Fruit fly (Drosophila melanogaster) whole organism, embryonic: Measurements from ENCODE around the gene CG7069.

ENCODE experiments used
- Ada2b ChIP-seq: fragments of 200-800 bp; sonication (Bioruptor generic); IDR thresholded peaks from 2 replicates; pipeline ENCODE4 v1.3.6; 2022; ENCODE audit warnings: missing biosample characterization, missing genetic modification characterization
- CG10209 ChIP-seq: fragments of 200-800 bp; sonication (Bioruptor generic); optimal IDR thresholded peaks from 3 replicates; lab custom pipeline; 2017; ENCODE audit warnings: missing biosample characterization, mild to moderate bottlenecking, missing genetic modification characterization, missing genetic modification reagents
- CG10321 ChIP-seq: fragments of 200-800 bp; sonication (Bioruptor generic); IDR thresholded peaks from 2 replicates; pipeline ENCODE4 v1.3.6; 2022; ENCODE audit warnings: missing biosample characterization, missing genetic modification characterization
- CG10565 ChIP-seq: fragments of 200-800 bp; sonication (Bioruptor generic); optimal IDR thresholded peaks from 3 replicates; lab custom pipeline; 2016; ENCODE audit warnings: missing biosample characterization, mild to moderate bottlenecking, missing genetic modification characterization
- CG11398 ChIP-seq: fragments of 200-800 bp; sonication (Bioruptor generic); optimal IDR thresholded peaks from 2 replicates; lab custom pipeline; 2016; ENCODE audit warnings: missing biosample characterization, missing genetic modification characterization
- CG12219 ChIP-seq: fragments of 200-800 bp; sonication (Bioruptor generic); optimal IDR thresholded peaks from 3 replicates; lab custom pipeline; 2018; ENCODE audit warnings: missing biosample characterization, mild to moderate bottlenecking, missing genetic modification characterization
- CG12236 ChIP-seq: fragments of 200-800 bp; sonication (Bioruptor generic); optimal IDR thresholded peaks from 2 replicates; lab custom pipeline; 2016; ENCODE audit warnings: missing biosample characterization, missing genetic modification characterization
- CG15269 ChIP-seq: fragments of 200-800 bp; sonication (Bioruptor generic); optimal IDR thresholded peaks from 2 replicates; lab custom pipeline; 2018; ENCODE audit warnings: missing biosample characterization, mild to moderate bottlenecking, missing genetic modification characterization, moderate library complexity
- CG15514 ChIP-seq: fragments of 200-800 bp; sonication (Bioruptor generic); optimal IDR thresholded peaks from 3 replicates; lab custom pipeline; 2017; ENCODE audit warnings: missing biosample characterization, missing genetic modification characterization, mild to moderate bottlenecking, moderate library complexity, missing genetic modification reagents
- CG16863 ChIP-seq: fragments of 200-800 bp; sonication (Bioruptor generic); optimal IDR thresholded peaks from 3 replicates; lab custom pipeline; 2016; ENCODE audit warnings: missing biosample characterization, missing genetic modification characterization
- CG17568 ChIP-seq: fragments of 200-800 bp; sonication (Bioruptor generic); optimal IDR thresholded peaks from 2 replicates; lab custom pipeline; 2018; ENCODE audit warnings: missing biosample characterization, mild to moderate bottlenecking, missing genetic modification characterization, moderate library complexity
- CG17612 ChIP-seq: fragments of 200-800 bp; sonication (Bioruptor generic); IDR thresholded peaks from 2 replicates; pipeline ENCODE4 v1.3.6; 2022; ENCODE audit warnings: missing biosample characterization, missing genetic modification characterization
- CG1832 ChIP-seq: fragments of 200-800 bp; sonication (Bioruptor generic); optimal IDR thresholded peaks from 2 replicates; lab custom pipeline; 2017; ENCODE audit warnings: missing biosample characterization, mild to moderate bottlenecking, missing genetic modification characterization, inconsistent platforms
- CG2678 ChIP-seq: fragments of 200-800 bp; sonication (Bioruptor generic); optimal IDR thresholded peaks from 3 replicates; lab custom pipeline; 2019; ENCODE audit warnings: missing biosample characterization, mild to moderate bottlenecking, missing genetic modification characterization, moderate library complexity
- CG2889 ChIP-seq: fragments of 200-800 bp; sonication (Bioruptor generic); IDR thresholded peaks from 3 replicates; pipeline ENCODE4 v1.3.6; 2022; ENCODE audit warnings: missing biosample characterization, missing genetic modification characterization
- CG30431 ChIP-seq: fragments of 200-800 bp; sonication (Bioruptor generic); optimal IDR thresholded peaks from 2 replicates; lab custom pipeline; 2017; ENCODE audit warnings: missing biosample characterization, missing genetic modification characterization
- CG4404 ChIP-seq: fragments of 200-800 bp; sonication (Bioruptor generic); IDR thresholded peaks from 2 replicates; pipeline ENCODE4 v1.3.6; 2022; ENCODE audit warnings: missing biosample characterization, missing genetic modification characterization
- CG4820 ChIP-seq: fragments of 200-800 bp; sonication (Bioruptor generic); optimal IDR thresholded peaks from 3 replicates; lab custom pipeline; 2016; ENCODE audit warnings: missing biosample characterization, missing genetic modification characterization
- CG7271 ChIP-seq: fragments of 200-800 bp; sonication (Bioruptor generic); optimal IDR thresholded peaks from 2 replicates; lab custom pipeline; 2018; ENCODE audit warnings: missing biosample characterization, mild to moderate bottlenecking, missing genetic modification characterization, moderate library complexity
- Drgx ChIP-seq: fragments of 200-800 bp; sonication (Bioruptor generic); IDR thresholded peaks from 2 replicates; pipeline ENCODE4 v1.3.6; 2022; ENCODE audit warnings: missing biosample characterization, missing genetic modification characterization
- E2f1 ChIP-seq: fragments of 200-800 bp; sonication (Bioruptor generic); IDR thresholded peaks from 2 replicates; pipeline ENCODE4 v1.3.6; 2022; ENCODE audit warnings: missing biosample characterization, missing genetic modification characterization
- Fer3 ChIP-seq: fragments of 200-800 bp; sonication (Bioruptor generic); optimal IDR thresholded peaks from 2 replicates; lab custom pipeline; 2018; ENCODE audit warnings: missing biosample characterization, mild to moderate bottlenecking, missing genetic modification characterization, moderate library complexity
- HLHmδ ChIP-seq: fragments of 200-800 bp; sonication (Bioruptor generic); optimal IDR thresholded peaks from 2 replicates; lab custom pipeline; 2018; ENCODE audit warnings: missing biosample characterization, mild to moderate bottlenecking, missing genetic modification characterization, moderate library complexity
- Hsf ChIP-seq: fragments of 200-800 bp; sonication (Bioruptor generic); optimal IDR thresholded peaks from 3 replicates; lab custom pipeline; 2016; ENCODE audit warnings: missing biosample characterization, missing genetic modification characterization
- MTF-1 ChIP-seq: fragments of 200-800 bp; sonication (Bioruptor generic); optimal IDR thresholded peaks from 2 replicates; lab custom pipeline; 2018; ENCODE audit warnings: missing biosample characterization, mild to moderate bottlenecking, missing genetic modification characterization, borderline replicate concordance
- Neu2 ChIP-seq: fragments of 200-800 bp; sonication (Bioruptor generic); optimal IDR thresholded peaks from 3 replicates; lab custom pipeline; 2016; ENCODE audit warnings: missing biosample characterization, missing genetic modification characterization, borderline replicate concordance
- Poxn ChIP-seq: fragments of 200-800 bp; sonication (Bioruptor generic); IDR thresholded peaks from 2 replicates; pipeline ENCODE4 v1.3.6; 2022; ENCODE audit warnings: missing biosample characterization, missing genetic modification characterization
- Six4 ChIP-seq: fragments of 200-800 bp; sonication (Bioruptor generic); optimal IDR thresholded peaks from 2 replicates; lab custom pipeline; 2016; ENCODE audit warnings: missing biosample characterization, missing genetic modification characterization
- YL-1 ChIP-seq: fragments of 200-800 bp; sonication (Bioruptor generic); optimal IDR thresholded peaks from 3 replicates; lab custom pipeline; 2017; ENCODE audit warnings: missing biosample characterization, mild to moderate bottlenecking, missing genetic modification characterization
- az2 ChIP-seq: fragments of 200-800 bp; sonication (Bioruptor generic); optimal IDR thresholded peaks from 3 replicates; lab custom pipeline; 2016; ENCODE audit warnings: missing biosample characterization, missing genetic modification characterization
- chinmo ChIP-seq: fragments of 200-800 bp; sonication (Bioruptor generic); IDR thresholded peaks from 4 replicates; pipeline ENCODE4 v1.3.6; 2022; ENCODE audit warnings: missing biosample characterization, missing genetic modification characterization; ENCODE audit not compliant: partially characterized antibody
- crp ChIP-seq, 2 experiments: fragments of 200-800 bp; sonication (Bioruptor generic); optimal IDR thresholded peaks; 2 replicates in 1 of 2; 3 replicates in 1 of 2; lab custom pipeline; 2017; ENCODE audit warnings: missing biosample characterization in 2 of 2, missing genetic modification characterization in 2 of 2, mild to moderate bottlenecking in 1 of 2, moderate library complexity in 1 of 2
- dysf ChIP-seq: fragments of 200-800 bp; sonication (Bioruptor generic); IDR thresholded peaks from 3 replicates; pipeline ENCODE4 v1.3.6; 2022; ENCODE audit warnings: missing biosample characterization, missing genetic modification characterization
- fd3F ChIP-seq: fragments of 200-800 bp; sonication (Bioruptor generic); optimal IDR thresholded peaks from 2 replicates; lab custom pipeline; 2018; ENCODE audit warnings: missing biosample characterization, mild to moderate bottlenecking, missing genetic modification characterization, moderate library complexity
- fd64A ChIP-seq: fragments of 200-800 bp; sonication (Bioruptor generic); optimal IDR thresholded peaks from 3 replicates; lab custom pipeline; 2018; ENCODE audit warnings: missing biosample characterization, mild to moderate bottlenecking, missing genetic modification characterization
- gcm ChIP-seq: fragments of 200-800 bp; sonication (Bioruptor generic); optimal IDR thresholded peaks from 2 replicates; lab custom pipeline; 2019; ENCODE audit warnings: missing biosample characterization, mild to moderate bottlenecking, missing genetic modification characterization, moderate library complexity
- grau ChIP-seq: fragments of 200-800 bp; optimal IDR thresholded peaks from 3 replicates; lab custom pipeline; 2019; ENCODE audit warnings: missing biosample characterization, mild to moderate bottlenecking, missing genetic modification characterization, moderate library complexity
- h ChIP-seq: fragments of >200 bp; optimal IDR thresholded peaks from 2 replicates; lab custom pipeline; 2017
- hth ChIP-seq: fragments of >200 bp; optimal IDR thresholded peaks from 2 replicates; lab custom pipeline; 2017; ENCODE audit warnings: inconsistent platforms
- insv ChIP-seq, 2 experiments: fragments of 200-800 bp; sonication (Bioruptor generic); optimal IDR thresholded peaks; 3 replicates each; lab custom pipeline; 2016 to 2018; ENCODE audit warnings: missing biosample characterization in 2 of 2, missing genetic modification characterization in 2 of 2
- ken ChIP-seq: fragments of 200-800 bp; sonication (Bioruptor generic); IDR thresholded peaks from 3 replicates; pipeline ENCODE4 v1.3.6; 2022; ENCODE audit warnings: missing biosample characterization, missing genetic modification characterization
- nerfin-1 ChIP-seq: fragments of 200-800 bp; sonication (Bioruptor generic); optimal IDR thresholded peaks from 3 replicates; lab custom pipeline; 2019; ENCODE audit warnings: missing biosample characterization, mild to moderate bottlenecking, missing genetic modification characterization, moderate library complexity
- psq ChIP-seq: fragments of 200-800 bp; sonication (Bioruptor generic); optimal IDR thresholded peaks from 2 replicates; lab custom pipeline; 2017; ENCODE audit warnings: missing biosample characterization, missing genetic modification characterization
- repo ChIP-seq: fragments of 200-800 bp; sonication (Bioruptor generic); optimal IDR thresholded peaks from 2 replicates; lab custom pipeline; 2016; ENCODE audit warnings: missing biosample characterization, missing genetic modification characterization
- ro ChIP-seq: fragments of 200-800 bp; sonication (Bioruptor generic); IDR thresholded peaks from 2 replicates; pipeline ENCODE4 v1.3.6; 2022; ENCODE audit warnings: missing biosample characterization, missing genetic modification characterization
- sc ChIP-seq, 3 experiments: fragments of >200 bp in 2 of 3; fragments of 200-800 bp in 1 of 3; sonication (Bioruptor generic) in 1 of 3; optimal IDR thresholded peaks; 2 replicates in 2 of 3; 3 replicates in 1 of 3; lab custom pipeline; 2017; ENCODE audit warnings: mild to moderate bottlenecking in 1 of 3, missing biosample characterization in 1 of 3, missing genetic modification characterization in 1 of 3, missing genetic modification reagents in 1 of 3
- tap ChIP-seq: fragments of 200-800 bp; optimal IDR thresholded peaks from 3 replicates; lab custom pipeline; 2019; ENCODE audit warnings: missing biosample characterization, mild to moderate bottlenecking, missing genetic modification characterization, moderate library complexity
- ttk ChIP-seq: fragments of 200-800 bp; sonication (Bioruptor generic); IDR thresholded peaks from 2 replicates; pipeline ENCODE4 v2.1.2; 2022; ENCODE audit warnings: missing biosample characterization, missing genetic modification characterization
- tup ChIP-seq: fragments of 200-800 bp; sonication (Bioruptor generic); optimal IDR thresholded peaks from 2 replicates; lab custom pipeline; 2016; ENCODE audit warnings: missing biosample characterization, mild to moderate bottlenecking, missing genetic modification characterization, moderate library complexity
- tx ChIP-seq: fragments of 200-800 bp; sonication (Bioruptor generic); optimal IDR thresholded peaks from 2 replicates; lab custom pipeline; 2016; ENCODE audit warnings: missing biosample characterization, missing genetic modification characterization
- wek ChIP-seq: fragments of 200-800 bp; sonication (Bioruptor generic); optimal IDR thresholded peaks from 3 replicates; lab custom pipeline; 2018; ENCODE audit warnings: missing biosample characterization, mild to moderate bottlenecking, missing genetic modification characterization, moderate library complexity

Gene CG7069

dm6 chr3R:22420911-22421310 is 48.3 kb downstream of the CG7069 start, which contains the start of the genes Nop56 and mats (continued):
- 0 out of 4 replicates have a peak, but pooled peaks have one; percentile 75 for TF ChIP-seq chinmo
- TF ChIP-seq insv (GFP tag; optimal IDR thresholded peaks at IDR 0.05; lab: Kevin White, UChicago) = peak in 1 of 2 experiments; percentile 55
- no peak for TF ChIP-seq CG30431 (GFP tag; lab: Kevin White, UChicago)
- TF ChIP-seq ro (GFP tag; lab: Robert Waterston, UW) = no peak
- no peak for TF ChIP-seq hth (lab: Kevin White, UChicago)
- no peak for TF ChIP-seq CG2889
- TF ChIP-seq Ada2b (GFP tag; lab: Robert Waterston, UW) = no peak
- peak; percentile 14 for TF ChIP-seq wek (GFP tag; lab: Kevin White, UChicago)
- no peak for TF ChIP-seq HLHmδ
- TF ChIP-seq Poxn (GFP tag; lab: Robert Waterston, UW) = no peak
- TF ChIP-seq Neu2 (GFP tag; lab: Kevin White, UChicago) = no peak
- no peak for TF ChIP-seq CG12219
- peak; percentile 19 for TF ChIP-seq gcm (GFP tag; lab: Kevin White, UChicago)
- TF ChIP-seq CG15514 (GFP tag; lab: Kevin White, UChicago) = peak; percentile 73
- TF ChIP-seq grau (tag; lab: Kevin White, UChicago) = peak; percentile 20
- TF ChIP-seq az2 = no peak
- no peak for TF ChIP-seq CG10209 (GFP tag; lab: Kevin White, UChicago)
- TF ChIP-seq CG7271 (tag; lab: Kevin White, UChicago) = no peak
- no peak for TF ChIP-seq MTF-1 (GFP tag; lab: Kevin White, UChicago)
- TF ChIP-seq ttk (GFP tag; lab: Robert Waterston, UW) = no peak
- peak; percentile 33 for TF ChIP-seq CG1832 (GFP tag; lab: Kevin White, UChicago)
- no peak for TF ChIP-seq repo (GFP tag; lab: Kevin White, UChicago)
- no peak for TF ChIP-seq tx (GFP tag; lab: Kevin White, UChicago)
- TF ChIP-seq tap (tag; lab: Kevin White, UChicago) = no peak
- no peak for TF ChIP-seq Drgx
- no peak for TF ChIP-seq Six4 (GFP tag; lab: Kevin White, UChicago)
- peak; percentile 17 for TF ChIP-seq Fer3 (tag; lab: Kevin White, UChicago)
- peak in 1 of 2 experiments; percentile 68 for TF ChIP-seq crp (GFP tag; optimal IDR thresholded peaks at IDR 0.05; lab: Kevin White, UChicago)
- no peak for TF ChIP-seq psq (GFP tag; lab: Kevin White, UChicago)
- TF ChIP-seq fd64A (GFP tag; lab: Kevin White, UChicago) = no peak
- TF ChIP-seq CG17612 (GFP tag; lab: Robert Waterston, UW) = no peak
- TF ChIP-seq CG10565 (GFP tag; lab: Kevin White, UChicago) = no peak
- TF ChIP-seq CG10321 (GFP tag; lab: Robert Waterston, UW) = peak; percentile 94
- no peak for TF ChIP-seq CG2678 (tag; lab: Kevin White, UChicago)
- no peak for TF ChIP-seq sc (optimal IDR thresholded peaks at IDR 0.05; lab: Kevin White, UChicago)
- no peak for TF ChIP-seq sc (GFP tag; optimal IDR thresholded peaks at IDR 0.05; lab: Kevin White, UChicago)
- no peak for TF ChIP-seq CG11398 (GFP tag; lab: Kevin White, UChicago)
- no peak for TF ChIP-seq h (lab: Kevin White, UChicago)
- TF ChIP-seq Hsf (GFP tag; lab: Kevin White, UChicago) = no peak
- TF ChIP-seq nerfin-1 = peak; percentile 29
- TF ChIP-seq CG4820 (GFP tag; lab: Kevin White, UChicago) = no peak
- TF ChIP-seq E2f1 (GFP tag; lab: Robert Waterston, UW) = no peak
- no peak for TF ChIP-seq CG15269 (tag; lab: Kevin White, UChicago)
- no peak for TF ChIP-seq CG4404 (GFP tag; lab: Robert Waterston, UW)
- TF ChIP-seq fd3F (GFP tag; lab: Kevin White, UChicago) = no peak
- no peak for TF ChIP-seq CG17568 (GFP tag; lab: Kevin White, UChicago)
- TF ChIP-seq tup (GFP tag; lab: Kevin White, UChicago) = no peak
- no peak for TF ChIP-seq ken (GFP tag; lab: Robert Waterston, UW)
- peak; percentile 99 for TF ChIP-seq YL-1 (GFP tag; lab: Kevin White, UChicago)
- no peak for TF ChIP-seq CG12236 (GFP tag; lab: Kevin White, UChicago)
- no peak for TF ChIP-seq CG16863 (GFP tag; lab: Kevin White, UChicago)
- TF ChIP-seq dysf (GFP tag; lab: Robert Waterston, UW) = no peak
